Worm (Caenorhabditis elegans) whole organism, mixed stage, embryonic: Measurements from ENCODE around the gene rnr-2.
A peak's percentile ranks its signal among the peaks of the same experiment; 100 is the strongest.

ENCODE experiments used
- ces-1 ChIP-seq: fragments of 150-350 bp; optimal IDR thresholded peaks from 2 replicates; lab custom pipeline; 2014; ENCODE audit warnings: missing biosample characterization, missing genetic modification reagents, missing genetic modification characterization
- elt-3 ChIP-seq: fragments of 150-350 bp; optimal IDR thresholded peaks from 2 replicates; lab custom pipeline; 2014; ENCODE audit warnings: missing biosample characterization, missing genetic modification characterization
- hlh-1 ChIP-seq: fragments of 150-350 bp; optimal IDR thresholded peaks from 2 replicates; lab custom pipeline; 2014; ENCODE audit warnings: missing biosample characterization, missing genetic modification reagents, missing genetic modification characterization
- nhr-12 ChIP-seq: fragments of 150-350 bp; optimal IDR thresholded peaks from 2 replicates; lab custom pipeline; 2014; ENCODE audit warnings: missing biosample characterization, missing genetic modification characterization
- unc-39 ChIP-seq: fragments of 150-350 bp; optimal IDR thresholded peaks from 2 replicates; lab custom pipeline; 2014; ENCODE audit warnings: missing biosample characterization, missing genetic modification characterization
- unc-62 ChIP-seq: fragments of 150-350 bp; optimal IDR thresholded peaks from 2 replicates; lab custom pipeline; 2014; ENCODE audit warnings: missing biosample characterization, missing genetic modification reagents, missing genetic modification characterization
- zip-8 ChIP-seq: fragments of 150-350 bp; optimal IDR thresholded peaks from 2 replicates; lab custom pipeline; 2014; ENCODE audit warnings: missing biosample characterization, missing genetic modification characterization

- no peak for TF ChIP-seq unc-39
- peak; percentile 82 for TF ChIP-seq ces-1 (GFP tag; lab: Kevin White, UChicago)
- TF ChIP-seq nhr-12 (tag; lab: Kevin White, UChicago) = no peak
- TF ChIP-seq zip-8 (tag; lab: Kevin White, UChicago) = no peak
- no peak for TF ChIP-seq elt-3 (tag; lab: Kevin White, UChicago)
- TF ChIP-seq unc-62 (GFP tag; lab: Kevin White, UChicago) = no peak
- TF ChIP-seq hlh-1 = no peak
These were observed 25.0 kb upstream of the rnr-2 start for ce11 chrIII:4119736-4120135.
